Worm (Caenorhabditis elegans): ENCODE measurements around the gene Y57G11C.20.

- TF ChIP-seq sea-1 (GFP tag; conservative IDR thresholded peaks at IDR 0.05) (no peak), flt-1 (GFP tag; IDR thresholded peaks at IDR 0.05) (no peak), F13C5.2 (tag; optimal IDR thresholded peaks at IDR 0.05) (no peak), tbx-37 (GFP tag; conservative IDR thresholded peaks at IDR 0.05) (no peak), ama-1 (optimal IDR thresholded peaks at IDR 0.05) (no peak), ceh-13 (GFP tag; optimal IDR thresholded peaks at IDR 0.05) (no peak)
These were observed 40.8 kb upstream of the Y57G11C.20 start, which contains the start of gene Y57G11C.1142 for ce11 chrIV:14802316-14802715.
